Worm (Caenorhabditis elegans): Measurements from ENCODE around the gene K02A2.5.

Gene K02A2.5

DNA sequence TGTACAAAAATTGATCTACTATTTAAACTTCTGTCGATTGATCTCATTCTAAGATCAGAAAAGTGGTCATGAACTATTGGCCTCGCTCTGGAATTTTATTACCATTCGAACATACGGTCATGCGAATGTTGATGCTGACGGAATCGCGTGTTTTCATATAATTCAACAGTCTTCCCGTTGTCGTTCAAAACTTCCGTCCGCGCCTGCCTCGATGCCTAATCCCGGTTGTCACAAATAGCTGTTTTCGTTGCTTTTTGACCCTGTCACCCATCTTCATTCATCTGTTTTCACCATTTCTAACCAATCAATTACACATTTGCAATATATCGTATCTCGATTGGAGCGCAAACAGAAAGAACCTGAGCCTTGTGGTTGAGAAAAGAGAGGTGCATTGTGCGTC is 18.4 kb downstream of the K02A2.5 start:
- TF ChIP-seq ceh-83 (GFP tag; optimal IDR thresholded peaks at IDR 0.05) (no peak), lin-32 (GFP tag; optimal IDR thresholded peaks at IDR 0.05) (no peak), hlh-1 (tag; optimal IDR thresholded peaks at IDR 0.05) (no peak), bed-3 (GFP tag; optimal IDR thresholded peaks at IDR 0.05) (no peak), drap-1 (GFP tag; optimal IDR thresholded peaks at IDR 0.05) (no peak), ces-1 (GFP tag; optimal IDR thresholded peaks at IDR 0.05) (no peak), cnd-1 (tag; optimal IDR thresholded peaks at IDR 0.05) (no peak), mls-2 (tag; optimal IDR thresholded peaks at IDR 0.05) (no peak), unc-120 (tag; optimal IDR thresholded peaks at IDR 0.05; ENCODE audit: poor library complexity, severe bottlenecking) (no peak), pha-4 (tag; optimal IDR thresholded peaks at IDR 0.05) (no peak), tbx-8 (GFP tag; optimal IDR thresholded peaks at IDR 0.05) (no peak), blmp-1 (tag; optimal IDR thresholded peaks at IDR 0.05) (no peak), M03D4.4 (tag; optimal IDR thresholded peaks at IDR 0.05) (no peak), nhr-28 (tag; optimal IDR thresholded peaks at IDR 0.05) (no peak), elt-1 (tag; optimal IDR thresholded peaks at IDR 0.05; ENCODE audit: borderline replicate concordance, insufficient read depth) (no peak)

DNA sequence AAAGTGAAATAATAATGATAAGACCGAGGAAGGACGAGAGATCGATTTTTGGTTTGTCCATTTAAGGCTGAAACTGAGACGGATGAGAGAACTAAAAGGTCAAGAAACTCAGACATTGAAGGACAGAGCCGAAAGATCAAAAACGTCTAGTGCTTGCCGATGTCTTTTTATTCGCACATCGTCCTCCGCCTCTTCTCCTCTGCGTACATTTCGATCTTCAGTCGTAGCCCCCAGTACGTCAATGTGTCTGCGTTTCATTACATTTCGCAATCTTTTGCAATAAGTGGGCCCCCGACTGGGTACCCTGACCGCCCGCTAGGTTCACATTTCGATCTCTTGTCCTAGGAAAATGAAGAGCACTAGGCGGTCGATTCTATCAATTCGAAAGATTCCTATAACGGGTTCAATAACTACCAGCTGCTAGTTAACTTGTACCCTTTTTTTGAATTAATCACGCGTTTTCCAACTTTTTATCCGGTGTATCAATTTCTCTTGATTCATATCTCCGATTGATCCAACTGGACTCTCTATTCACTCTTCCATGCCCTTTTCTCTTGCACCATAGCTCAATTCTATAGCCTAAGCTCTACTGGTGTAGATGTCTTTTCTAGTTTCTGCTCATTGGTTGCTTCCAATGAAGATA is 19.7 kb downstream of the K02A2.5 start:
- TF ChIP-seq bed-3 (GFP tag; optimal IDR thresholded peaks at IDR 0.05), result no peak
- TF ChIP-seq nhr-28 (tag; optimal IDR thresholded peaks at IDR 0.05), result no peak
- TF ChIP-seq cnd-1 (tag; optimal IDR thresholded peaks at IDR 0.05), result no peak
- TF ChIP-seq mep-1 (tag; optimal IDR thresholded peaks at IDR 0.05), result peak; percentile 22
- TF ChIP-seq unc-39 (tag; optimal IDR thresholded peaks at IDR 0.05), result no peak
- TF ChIP-seq elt-3 (tag; optimal IDR thresholded peaks at IDR 0.05), result no peak
- no peak for TF ChIP-seq nhr-12 (tag; optimal IDR thresholded peaks at IDR 0.05)
- peak; percentile 14 for TF ChIP-seq unc-62 (GFP tag; optimal IDR thresholded peaks at IDR 0.05)
- TF ChIP-seq ceh-39 (tag; optimal IDR thresholded peaks at IDR 0.05), result no peak
- no peak for TF ChIP-seq nhr-76 (tag; optimal IDR thresholded peaks at IDR 0.05)
- no peak for TF ChIP-seq mls-2 (tag; optimal IDR thresholded peaks at IDR 0.05)
- TF ChIP-seq lsy-2 (tag; optimal IDR thresholded peaks at IDR 0.05), result peak; percentile 6
- no peak for TF ChIP-seq flh-1 (GFP tag; optimal IDR thresholded peaks at IDR 0.05)
- TF ChIP-seq lin-32 (GFP tag; optimal IDR thresholded peaks at IDR 0.05), result no peak
- no peak for TF ChIP-seq ztf-11 (tag; optimal IDR thresholded peaks at IDR 0.05)
- TF ChIP-seq hlh-1 (tag; optimal IDR thresholded peaks at IDR 0.05), result no peak
- TF ChIP-seq lin-13 (tag; optimal IDR thresholded peaks at IDR 0.05), result no peak
- no peak for TF ChIP-seq ces-1 (GFP tag; optimal IDR thresholded peaks at IDR 0.05)
- no peak for TF ChIP-seq unc-120 (tag; optimal IDR thresholded peaks at IDR 0.05; ENCODE audit: poor library complexity, severe bottlenecking)
- TF ChIP-seq sem-2 (GFP tag; optimal IDR thresholded peaks at IDR 0.05), result no peak
- no peak for TF ChIP-seq zip-8 (tag; optimal IDR thresholded peaks at IDR 0.05)
- no peak for TF ChIP-seq blmp-1 (tag; optimal IDR thresholded peaks at IDR 0.05)
- no peak for TF ChIP-seq ceh-43 (GFP tag; optimal IDR thresholded peaks at IDR 0.05)

DNA sequence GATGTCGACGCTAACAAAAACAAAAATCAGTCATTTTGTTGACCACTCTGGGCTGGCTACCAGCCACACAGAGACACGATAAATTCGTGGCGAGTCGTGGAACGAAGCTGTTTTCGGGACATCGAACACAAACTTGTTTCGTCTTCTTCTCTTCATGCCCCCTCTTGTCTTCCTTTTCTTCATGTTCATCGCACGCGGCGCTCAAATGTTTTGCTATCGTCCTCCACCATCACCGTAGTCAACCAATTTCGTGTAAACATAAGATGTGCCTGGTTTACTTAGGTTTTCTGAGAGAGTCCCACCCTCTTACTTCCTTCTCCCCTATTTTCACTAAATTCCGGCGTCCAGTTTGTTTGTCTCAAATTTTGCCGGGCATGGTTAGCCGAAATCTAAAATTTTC is 21.5 kb downstream of the K02A2.5 start:
- TF ChIP-seq M03D4.4 (tag; optimal IDR thresholded peaks at IDR 0.05) (no peak), nhr-237 (tag; optimal IDR thresholded peaks at IDR 0.05) (no peak), lin-32 (GFP tag; optimal IDR thresholded peaks at IDR 0.05) (no peak), unc-39 (tag; optimal IDR thresholded peaks at IDR 0.05) (no peak), nhr-28 (tag; optimal IDR thresholded peaks at IDR 0.05) (no peak), snpc-4 (tag; optimal IDR thresholded peaks at IDR 0.05) (no peak)

DNA sequence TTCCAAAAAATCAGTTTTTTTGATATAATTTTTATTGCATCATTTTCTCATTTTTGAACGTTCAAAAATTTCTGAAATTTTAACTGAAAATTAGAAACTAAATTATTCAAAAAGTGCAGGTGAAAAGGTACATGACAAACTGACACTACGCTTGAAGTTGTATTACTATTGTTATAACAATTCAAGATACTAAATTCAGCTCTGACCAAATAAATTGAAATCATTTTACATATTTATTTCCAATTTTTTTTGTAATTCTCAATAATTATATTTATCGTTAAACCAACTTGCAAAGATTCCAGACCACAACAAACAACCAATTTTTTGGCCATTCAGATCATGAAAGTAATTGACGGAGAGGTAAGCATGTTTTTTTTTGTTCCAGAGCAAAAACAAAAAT is 26.4 kb downstream of the K02A2.5 start, which contains the start of gene sre-3:
Gene sre-3, plus strand, starts transcription at position 301 of the 400 bp plus-strand sequence.
- no peak for TF ChIP-seq sptf-1 (tag; optimal IDR thresholded peaks at IDR 0.05)
- no peak for TF ChIP-seq drap-1 (GFP tag; optimal IDR thresholded peaks at IDR 0.05)
- TF ChIP-seq unc-62 (GFP tag; optimal IDR thresholded peaks at IDR 0.05), result no peak
- TF ChIP-seq unc-39 (tag; optimal IDR thresholded peaks at IDR 0.05), result no peak
- TF ChIP-seq bed-3 (GFP tag; optimal IDR thresholded peaks at IDR 0.05), result no peak
- no peak for TF ChIP-seq M03D4.4 (tag; optimal IDR thresholded peaks at IDR 0.05)
- no peak for TF ChIP-seq lin-13 (tag; optimal IDR thresholded peaks at IDR 0.05)
- no peak for TF ChIP-seq ces-1 (GFP tag; optimal IDR thresholded peaks at IDR 0.05)

Measured in whole organism, mixed stage, embryonic.